Fruit fly (Drosophila melanogaster): ENCODE measurements around the gene Mitofilin.

The Mitofilin gene

DNA sequence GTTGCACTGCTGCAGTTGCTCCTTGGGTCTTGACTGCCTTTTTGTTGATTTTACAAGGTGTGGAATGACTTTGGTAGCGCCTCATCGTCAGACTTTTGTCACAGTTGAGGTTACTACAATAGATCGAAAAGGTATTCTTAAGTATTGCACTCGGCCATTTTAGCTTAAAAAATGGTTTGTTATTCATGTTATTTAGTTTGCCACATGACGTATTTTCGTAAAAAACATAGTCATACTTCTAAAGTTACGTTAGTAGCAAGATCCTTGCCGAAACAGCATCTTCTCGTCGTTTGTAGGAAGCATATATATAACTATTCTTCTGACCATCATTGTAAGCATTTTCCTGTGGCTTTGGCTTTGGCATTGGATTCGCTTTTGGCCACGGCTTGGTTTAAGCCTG, 43.7 kb downstream of the Mitofilin start:
- TF ChIP-seq insv (optimal IDR thresholded peaks at IDR 0.05) (no peak), ttk (optimal IDR thresholded peaks at IDR 0.05) (no peak), Sin3A (optimal IDR thresholded peaks at IDR 0.05) (no peak), h (optimal IDR thresholded peaks at IDR 0.05) (no peak), psq (optimal IDR thresholded peaks at IDR 0.05) (no peak), Myc (optimal IDR thresholded peaks at IDR 0.05) (no peak)

DNA sequence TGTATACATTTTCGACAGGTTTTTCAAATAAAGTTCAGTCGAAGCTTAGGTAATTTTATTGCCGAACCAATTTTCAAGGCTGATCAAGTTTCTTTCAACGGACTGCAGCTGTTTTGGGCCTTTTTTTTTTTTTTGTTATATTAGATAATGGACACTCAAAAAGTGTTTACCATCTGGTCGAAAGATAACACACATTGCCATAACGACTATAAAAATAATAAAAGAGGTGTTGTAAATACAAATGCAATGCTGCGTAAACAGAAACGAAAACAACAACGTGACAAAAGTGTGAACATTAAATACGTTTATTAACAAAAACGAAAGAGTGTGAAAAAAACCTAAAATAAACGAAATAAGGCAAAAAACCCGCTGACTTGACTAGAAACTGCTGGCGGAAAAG, 45.4 kb downstream of the Mitofilin start:
- TF ChIP-seq ttk (optimal IDR thresholded peaks at IDR 0.05) (no peak), Sin3A (optimal IDR thresholded peaks at IDR 0.05) (no peak), psq (optimal IDR thresholded peaks at IDR 0.05) (no peak), h (optimal IDR thresholded peaks at IDR 0.05) (no peak)

- no peak for TF ChIP-seq h (optimal IDR thresholded peaks at IDR 0.05)
- TF ChIP-seq Myc (optimal IDR thresholded peaks at IDR 0.05) = no peak
- no peak for TF ChIP-seq insv (optimal IDR thresholded peaks at IDR 0.05)
- no peak for TF ChIP-seq ttk (optimal IDR thresholded peaks at IDR 0.05)
- no peak for TF ChIP-seq Sin3A (optimal IDR thresholded peaks at IDR 0.05)
- TF ChIP-seq psq (optimal IDR thresholded peaks at IDR 0.05) = no peak
Observed at dm6 chr3R:21976954-21977353, 46.2 kb downstream of the Mitofilin start.

DNA sequence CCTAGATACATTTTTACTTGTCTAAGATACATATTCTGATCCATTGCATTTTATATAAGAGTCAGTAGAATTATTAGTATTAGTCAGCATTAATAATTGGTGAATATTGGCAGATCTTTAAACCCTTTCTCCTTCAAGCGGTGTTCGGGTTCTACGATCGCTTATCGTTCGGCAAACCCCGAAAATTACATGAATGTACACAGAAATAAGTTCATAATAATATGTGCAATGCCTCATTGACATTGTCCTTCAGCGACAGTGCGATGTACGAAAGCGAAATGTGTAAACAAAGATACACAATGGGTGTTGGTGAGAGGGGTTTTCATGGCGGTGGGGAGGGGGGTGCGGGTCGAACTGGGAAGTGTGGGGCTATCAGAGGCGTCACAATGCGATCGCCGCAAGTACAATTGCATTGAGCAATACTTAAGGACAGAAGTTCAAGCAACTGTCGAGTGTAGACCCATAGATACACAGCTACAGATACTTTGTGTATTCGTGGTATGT, 46.7 kb downstream of the Mitofilin start:
- TF ChIP-seq h (optimal IDR thresholded peaks at IDR 0.05) (no peak), Sin3A (optimal IDR thresholded peaks at IDR 0.05) (no peak), Myc (optimal IDR thresholded peaks at IDR 0.05) (no peak), insv (optimal IDR thresholded peaks at IDR 0.05) (no peak), psq (optimal IDR thresholded peaks at IDR 0.05) (no peak), ttk (optimal IDR thresholded peaks at IDR 0.05) (no peak)

DNA sequence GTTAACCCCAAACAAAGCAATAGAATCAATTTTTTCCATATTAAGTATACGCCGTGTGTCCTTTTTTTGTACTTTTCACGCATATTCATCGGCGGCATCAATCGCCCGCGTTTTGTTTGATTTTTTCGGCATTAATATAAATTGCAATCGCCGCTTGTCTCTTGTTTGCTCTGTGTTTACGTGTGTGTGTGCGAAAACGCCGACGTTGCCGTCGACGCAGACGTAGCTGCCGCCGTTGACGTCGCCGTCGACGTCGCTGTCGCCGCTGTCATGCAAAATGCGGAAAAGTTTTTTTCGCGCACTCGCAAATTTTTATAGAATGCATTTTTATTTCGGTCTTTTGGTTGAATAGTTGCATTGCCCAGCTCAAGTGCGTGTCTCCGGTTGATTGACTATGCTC, 50.1 kb downstream of the Mitofilin start:
- no peak for TF ChIP-seq ttk (optimal IDR thresholded peaks at IDR 0.05)
- no peak for TF ChIP-seq h (optimal IDR thresholded peaks at IDR 0.05)
- TF ChIP-seq Sin3A (optimal IDR thresholded peaks at IDR 0.05) = no peak
- no peak for TF ChIP-seq psq (optimal IDR thresholded peaks at IDR 0.05)
- no peak for TF ChIP-seq insv (optimal IDR thresholded peaks at IDR 0.05)
- no peak for TF ChIP-seq Myc (optimal IDR thresholded peaks at IDR 0.05)

DNA sequence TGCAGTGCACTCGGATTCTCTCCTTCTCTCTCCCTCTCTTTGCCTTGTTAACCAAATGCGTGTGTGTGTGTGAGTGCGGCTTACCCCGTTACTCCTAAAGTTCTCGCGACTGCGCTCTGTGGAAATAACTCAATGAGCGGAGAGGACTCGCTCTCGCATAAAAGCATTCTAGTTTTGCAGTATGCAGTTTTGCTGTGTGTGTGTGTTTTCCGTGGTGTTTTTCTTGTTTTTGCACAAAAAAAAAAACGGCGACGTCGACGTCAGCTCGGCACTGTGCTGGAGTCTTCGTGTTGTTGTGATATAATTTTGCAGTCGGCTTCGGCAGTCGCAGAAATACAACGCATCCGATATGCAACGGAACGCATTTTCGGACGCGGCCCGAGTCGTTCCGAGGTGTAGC, 51.1 kb downstream of the Mitofilin start:
- TF ChIP-seq Myc (optimal IDR thresholded peaks at IDR 0.05) (no peak), insv (optimal IDR thresholded peaks at IDR 0.05) (no peak), ttk (optimal IDR thresholded peaks at IDR 0.05) (no peak), h (optimal IDR thresholded peaks at IDR 0.05) (no peak), Sin3A (optimal IDR thresholded peaks at IDR 0.05) (no peak), psq (optimal IDR thresholded peaks at IDR 0.05) (no peak)

DNA sequence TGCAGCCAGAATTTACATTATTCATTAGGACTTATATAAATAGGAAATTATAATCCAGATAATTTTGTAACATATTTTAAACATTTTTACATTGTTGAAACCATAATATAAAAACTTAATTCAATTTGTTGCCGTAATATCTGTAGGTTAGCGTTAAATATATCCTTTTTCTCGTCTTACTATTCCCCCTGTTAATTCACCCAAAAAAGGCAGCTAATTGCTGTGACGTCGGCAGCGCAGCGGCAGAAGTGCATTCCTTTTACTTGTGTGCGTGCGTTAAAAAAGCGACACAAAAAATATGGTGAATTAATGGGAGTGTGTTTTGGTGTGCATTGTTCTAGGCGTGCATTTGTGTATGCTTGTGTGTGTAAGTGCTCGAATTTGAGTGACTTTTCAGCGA, 51.6 kb downstream of the Mitofilin start:
- TF ChIP-seq Myc (optimal IDR thresholded peaks at IDR 0.05) (no peak), insv (optimal IDR thresholded peaks at IDR 0.05) (no peak), h (optimal IDR thresholded peaks at IDR 0.05) (no peak), psq (optimal IDR thresholded peaks at IDR 0.05) (no peak), Sin3A (optimal IDR thresholded peaks at IDR 0.05) (no peak), ttk (optimal IDR thresholded peaks at IDR 0.05) (no peak)

- TF ChIP-seq psq (optimal IDR thresholded peaks at IDR 0.05) (no peak), insv (optimal IDR thresholded peaks at IDR 0.05) (no peak)
Observed at dm6 chr3R:21971141-21971540, 52.0 kb downstream of the Mitofilin start.

DNA sequence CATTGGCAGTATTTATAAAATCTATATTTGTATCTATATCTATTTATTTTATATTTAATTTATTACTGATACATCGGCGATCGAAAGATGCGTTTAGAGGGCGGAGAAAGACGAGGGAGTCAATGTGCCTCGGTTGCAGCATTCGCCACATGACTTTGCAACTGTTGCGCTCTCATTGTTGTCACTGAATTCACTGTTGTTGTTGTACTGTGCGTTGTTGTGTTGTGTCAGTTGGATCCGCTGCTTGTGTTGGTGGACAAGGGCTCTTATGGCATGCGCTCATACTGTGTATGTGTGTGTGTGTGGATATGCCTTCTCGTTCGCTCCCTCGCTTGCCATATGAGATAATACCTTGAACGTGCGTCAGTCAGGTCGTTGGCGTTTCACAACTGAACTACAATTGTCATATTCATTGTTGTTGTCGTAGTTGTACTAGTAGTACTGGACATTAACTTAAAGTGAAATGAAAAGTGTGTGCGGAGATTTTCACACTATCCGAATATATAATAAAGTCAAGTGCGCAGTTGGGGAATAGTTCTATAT, 52.5 kb downstream of the Mitofilin start:
- TF ChIP-seq h (optimal IDR thresholded peaks at IDR 0.05) = no peak

dm6 chr3R:21969828-21970227, 53.3 kb downstream of the Mitofilin start:
- TF ChIP-seq psq (optimal IDR thresholded peaks at IDR 0.05) (no peak), Myc (optimal IDR thresholded peaks at IDR 0.05) (no peak), Sin3A (optimal IDR thresholded peaks at IDR 0.05) (no peak), ttk (optimal IDR thresholded peaks at IDR 0.05) (no peak), insv (optimal IDR thresholded peaks at IDR 0.05) (no peak), h (optimal IDR thresholded peaks at IDR 0.05) (no peak)
